Worm (Caenorhabditis elegans): ENCODE data around the gene ZK287.7.
A peak's percentile ranks its signal among the peaks of the same experiment; 100 is the strongest.

- TF ChIP-seq him-1 (tag; optimal IDR thresholded peaks at IDR 0.05), result no peak
- peak; percentile 84 for TF ChIP-seq W03F9.2 (tag; optimal IDR thresholded peaks at IDR 0.05)
- TF ChIP-seq dao-5 (tag; optimal IDR thresholded peaks at IDR 0.05), result no peak
Measured at ce11 chrV:9690728-9691127, 2.1 kb upstream of the ZK287.7 start.

Measured in whole organism, L4/young adult.